Worm (Caenorhabditis elegans) whole organism, mixed stage, embryonic: ENCODE data around the gene T03G11.10.
A peak's percentile ranks its signal among the peaks of the same experiment; 100 is the strongest.

Experiments
- M03D4.4 ChIP-seq: sonication (generic microtip); optimal IDR thresholded peaks from 2 replicates; lab custom pipeline; 2017; ENCODE audit warnings: mild to moderate bottlenecking, missing genetic modification characterization, missing compliant biosample characterization
- bed-3 ChIP-seq: fragments of 200-800 bp; sonication (Bioruptor generic); optimal IDR thresholded peaks from 3 replicates; lab custom pipeline; 2018; ENCODE audit warnings: mild to moderate bottlenecking, missing genetic modification characterization, moderate library complexity, missing compliant biosample characterization
- blmp-1 ChIP-seq: fragments of 150-350 bp; optimal IDR thresholded peaks from 2 replicates; lab custom pipeline; 2014; ENCODE audit warnings: missing biosample characterization, missing genetic modification characterization
- ceh-43 ChIP-seq: fragments of 200-800 bp; sonication (Bioruptor generic); optimal IDR thresholded peaks from 2 replicates; lab custom pipeline; 2018; ENCODE audit warnings: mild to moderate bottlenecking, missing genetic modification characterization, moderate library complexity, missing compliant biosample characterization
- ceh-83 ChIP-seq: fragments of 200-800 bp; sonication (Bioruptor generic); optimal IDR thresholded peaks from 2 replicates; lab custom pipeline; 2018; ENCODE audit warnings: mild to moderate bottlenecking, missing genetic modification characterization, missing compliant biosample characterization
- cnd-1 ChIP-seq: fragments of 200-800 bp; sonication (Bioruptor generic); optimal IDR thresholded peaks from 2 replicates; lab custom pipeline; 2018; ENCODE audit warnings: mild to moderate bottlenecking, missing genetic modification characterization, missing compliant biosample characterization
- elt-1 ChIP-seq: sonication (generic microtip); optimal IDR thresholded peaks from 2 replicates; lab custom pipeline; 2017; ENCODE audit warnings: missing genetic modification characterization, mild to moderate bottlenecking, missing compliant biosample characterization, antibody characterized with exemption, moderate library complexity, borderline replicate concordance; ENCODE audit not compliant: insufficient read depth
- elt-3 ChIP-seq: fragments of 150-350 bp; optimal IDR thresholded peaks from 2 replicates; lab custom pipeline; 2014; ENCODE audit warnings: missing biosample characterization, missing genetic modification characterization
- ham-2 ChIP-seq: fragments of 200-800 bp; sonication (Bioruptor generic); optimal IDR thresholded peaks from 2 replicates; lab custom pipeline; 2018; ENCODE audit warnings: mild to moderate bottlenecking, missing genetic modification characterization, missing compliant biosample characterization
- hlh-1 ChIP-seq: fragments of 150-350 bp; optimal IDR thresholded peaks from 2 replicates; lab custom pipeline; 2014; ENCODE audit warnings: missing biosample characterization, missing genetic modification reagents, missing genetic modification characterization
- lin-13 ChIP-seq: fragments of 150-350 bp; optimal IDR thresholded peaks from 2 replicates; lab custom pipeline; 2014; ENCODE audit warnings: missing biosample characterization, missing genetic modification characterization
- lin-32 ChIP-seq: fragments of 200-800 bp; sonication (Bioruptor generic); optimal IDR thresholded peaks from 2 replicates; lab custom pipeline; 2018; ENCODE audit warnings: mild to moderate bottlenecking, missing genetic modification characterization, missing compliant biosample characterization
- mab-5 ChIP-seq: fragments of 150-350 bp; optimal IDR thresholded peaks from 2 replicates; lab custom pipeline; 2014; ENCODE audit warnings: missing biosample characterization, missing genetic modification characterization
- mep-1 ChIP-seq: fragments of 150-350 bp; optimal IDR thresholded peaks from 2 replicates; lab custom pipeline; 2017; ENCODE audit warnings: missing biosample characterization, missing genetic modification reagents, missing genetic modification characterization, inconsistent platforms
- mls-2 ChIP-seq: sonication (generic microtip); optimal IDR thresholded peaks from 2 replicates; lab custom pipeline; 2016; ENCODE audit warnings: mild to moderate bottlenecking, missing genetic modification characterization, moderate library complexity, missing compliant biosample characterization
- nhr-12 ChIP-seq: fragments of 150-350 bp; optimal IDR thresholded peaks from 2 replicates; lab custom pipeline; 2014; ENCODE audit warnings: missing biosample characterization, missing genetic modification characterization
- nhr-2 ChIP-seq: fragments of 150-350 bp; optimal IDR thresholded peaks from 2 replicates; lab custom pipeline; 2014; ENCODE audit warnings: missing biosample characterization, missing genetic modification characterization
- nhr-237 ChIP-seq: fragments of 150-350 bp; optimal IDR thresholded peaks from 2 replicates; lab custom pipeline; 2014; ENCODE audit warnings: missing biosample characterization, missing genetic modification characterization
- nhr-28 ChIP-seq: fragments of 150-350 bp; optimal IDR thresholded peaks from 2 replicates; lab custom pipeline; 2014; ENCODE audit warnings: missing biosample characterization, missing genetic modification characterization
- nhr-76 ChIP-seq: sonication (generic microtip); optimal IDR thresholded peaks from 2 replicates; lab custom pipeline; 2017; ENCODE audit warnings: missing biosample characterization, missing genetic modification characterization
- pha-4 ChIP-seq: fragments of 150-350 bp; optimal IDR thresholded peaks from 2 replicates; lab custom pipeline; 2018; ENCODE audit warnings: missing biosample characterization, missing genetic modification reagents, missing genetic modification characterization
- sem-2 ChIP-seq: fragments of 200-800 bp; sonication (Bioruptor generic); optimal IDR thresholded peaks from 2 replicates; lab custom pipeline; 2018; ENCODE audit warnings: mild to moderate bottlenecking, missing genetic modification characterization, missing compliant biosample characterization
- snpc-4 ChIP-seq: fragments of 150-350 bp; optimal IDR thresholded peaks from 2 replicates; lab custom pipeline; 2014; ENCODE audit warnings: missing biosample characterization, missing genetic modification characterization
- sptf-1 ChIP-seq: sonication (generic microtip); optimal IDR thresholded peaks from 2 replicates; lab custom pipeline; 2017; ENCODE audit warnings: mild to moderate bottlenecking, missing genetic modification characterization, moderate library complexity, missing compliant biosample characterization
- tbx-8 ChIP-seq: fragments of 200-800 bp; sonication (Bioruptor generic); optimal IDR thresholded peaks from 2 replicates; lab custom pipeline; 2018; ENCODE audit warnings: mild to moderate bottlenecking, missing genetic modification characterization, moderate library complexity, missing compliant biosample characterization
- unc-120 ChIP-seq: sonication (generic microtip); optimal IDR thresholded peaks from 2 replicates; lab custom pipeline; 2017; ENCODE audit warnings: missing genetic modification characterization, missing compliant biosample characterization; ENCODE audit not compliant: poor library complexity, severe bottlenecking
- unc-39 ChIP-seq: fragments of 150-350 bp; optimal IDR thresholded peaks from 2 replicates; lab custom pipeline; 2014; ENCODE audit warnings: missing biosample characterization, missing genetic modification characterization
- unc-62 ChIP-seq: fragments of 150-350 bp; optimal IDR thresholded peaks from 2 replicates; lab custom pipeline; 2014; ENCODE audit warnings: missing biosample characterization, missing genetic modification reagents, missing genetic modification characterization
- zip-8 ChIP-seq: fragments of 150-350 bp; optimal IDR thresholded peaks from 2 replicates; lab custom pipeline; 2014; ENCODE audit warnings: missing biosample characterization, missing genetic modification characterization
- ztf-11 ChIP-seq: fragments of 150-350 bp; optimal IDR thresholded peaks from 2 replicates; lab custom pipeline; 2014; ENCODE audit warnings: missing biosample characterization, missing genetic modification characterization

The T03G11.10 gene

ce11 chrX:5201860-5202259, 30.9 kb upstream of the T03G11.10 start:
- TF ChIP-seq bed-3 (GFP tag; lab: Kevin White, UChicago): no peak
- no peak for TF ChIP-seq nhr-76 (tag; lab: Kevin White, UChicago)
- TF ChIP-seq sptf-1 (tag; lab: Kevin White, UChicago): no peak
- TF ChIP-seq unc-62 (GFP tag; lab: Kevin White, UChicago): no peak
- no peak for TF ChIP-seq nhr-28 (tag; lab: Kevin White, UChicago)

- no peak for TF ChIP-seq cnd-1
- TF ChIP-seq ceh-83: no peak
- no peak for TF ChIP-seq unc-39 (tag; lab: Kevin White, UChicago)
- no peak for TF ChIP-seq mls-2 (tag; lab: Kevin White, UChicago)
- TF ChIP-seq mab-5: no peak
- no peak for TF ChIP-seq snpc-4 (tag; lab: Kevin White, UChicago)
- peak; percentile 59 for TF ChIP-seq hlh-1
- no peak for TF ChIP-seq tbx-8 (GFP tag; lab: Kevin White, UChicago)
- peak; percentile 35 for TF ChIP-seq unc-62 (GFP tag; lab: Kevin White, UChicago)
- TF ChIP-seq ham-2 (GFP tag; lab: Kevin White, UChicago): no peak
- TF ChIP-seq sptf-1 (tag; lab: Kevin White, UChicago): no peak
- TF ChIP-seq, all 35 proteins: peak for 2
These were observed 28.9 kb upstream of the T03G11.10 start for ce11 chrX:5199825-5200373.

ce11 chrX:5199245-5199644, 28.3 kb upstream of the T03G11.10 start:
- TF ChIP-seq nhr-28 (tag; lab: Kevin White, UChicago): no peak
- TF ChIP-seq ham-2 (GFP tag; lab: Kevin White, UChicago): no peak
- TF ChIP-seq mep-1 (tag; lab: Kevin White, UChicago): no peak
- no peak for TF ChIP-seq elt-1 (tag; lab: Kevin White, UChicago)
- TF ChIP-seq sem-2 (GFP tag; lab: Kevin White, UChicago): no peak
- no peak for TF ChIP-seq ceh-43 (GFP tag; lab: Kevin White, UChicago)
- TF ChIP-seq nhr-12 (tag; lab: Kevin White, UChicago): no peak
- TF ChIP-seq M03D4.4: no peak
- TF ChIP-seq lin-13 (tag; lab: Kevin White, UChicago): no peak
- TF ChIP-seq elt-3: no peak
- TF ChIP-seq hlh-1: no peak
- no peak for TF ChIP-seq unc-62 (GFP tag; lab: Kevin White, UChicago)
- no peak for TF ChIP-seq snpc-4 (tag; lab: Kevin White, UChicago)
- no peak for TF ChIP-seq ceh-83
- TF ChIP-seq lin-32: no peak
- TF ChIP-seq cnd-1: no peak

- TF ChIP-seq nhr-2 (tag; lab: Kevin White, UChicago): no peak
- no peak for TF ChIP-seq tbx-8 (GFP tag; lab: Kevin White, UChicago)
- TF ChIP-seq nhr-28 (tag; lab: Kevin White, UChicago): no peak
- TF ChIP-seq ceh-43 (GFP tag; lab: Kevin White, UChicago): no peak
- no peak for TF ChIP-seq pha-4 (tag; lab: Kevin White, UChicago)
- no peak for TF ChIP-seq ztf-11 (tag; lab: Kevin White, UChicago)
- no peak for TF ChIP-seq cnd-1
- TF ChIP-seq hlh-1: no peak
- no peak for TF ChIP-seq M03D4.4
- no peak for TF ChIP-seq elt-1 (tag; lab: Kevin White, UChicago)
- no peak for TF ChIP-seq mep-1 (tag; lab: Kevin White, UChicago)
- TF ChIP-seq unc-120 (tag; lab: Kevin White, UChicago): no peak
- TF ChIP-seq nhr-237 (tag; lab: Kevin White, UChicago): no peak
- TF ChIP-seq nhr-76 (tag; lab: Kevin White, UChicago): no peak
- no peak for TF ChIP-seq blmp-1
- TF ChIP-seq sem-2 (GFP tag; lab: Kevin White, UChicago): no peak
- no peak for TF ChIP-seq bed-3 (GFP tag; lab: Kevin White, UChicago)
- no peak for TF ChIP-seq mls-2 (tag; lab: Kevin White, UChicago)
- no peak for TF ChIP-seq zip-8 (tag; lab: Kevin White, UChicago)
- TF ChIP-seq, all 35 proteins: peak for 0
These were observed 26.5 kb upstream of the T03G11.10 start for ce11 chrX:5197440-5197839.
